Worm (Caenorhabditis elegans): ENCODE results near the gene C18A11.2.
A peak's percentile ranks its signal among the peaks of the same experiment; 100 is the strongest.

- TF ChIP-seq him-1 (tag; optimal IDR thresholded peaks at IDR 0.05), result no peak
- peak; percentile 24 for TF ChIP-seq W03F9.2 (tag; optimal IDR thresholded peaks at IDR 0.05)
Measured at ce11 chrX:8109531-8109930, 42.2 kb downstream of the C18A11.2 start.

All from whole organism, L4/young adult.